Fruit fly (Drosophila melanogaster): Measurements from ENCODE around the gene CG4891.
A peak's percentile ranks its signal among the peaks of the same experiment; 100 is the strongest.

DNA sequence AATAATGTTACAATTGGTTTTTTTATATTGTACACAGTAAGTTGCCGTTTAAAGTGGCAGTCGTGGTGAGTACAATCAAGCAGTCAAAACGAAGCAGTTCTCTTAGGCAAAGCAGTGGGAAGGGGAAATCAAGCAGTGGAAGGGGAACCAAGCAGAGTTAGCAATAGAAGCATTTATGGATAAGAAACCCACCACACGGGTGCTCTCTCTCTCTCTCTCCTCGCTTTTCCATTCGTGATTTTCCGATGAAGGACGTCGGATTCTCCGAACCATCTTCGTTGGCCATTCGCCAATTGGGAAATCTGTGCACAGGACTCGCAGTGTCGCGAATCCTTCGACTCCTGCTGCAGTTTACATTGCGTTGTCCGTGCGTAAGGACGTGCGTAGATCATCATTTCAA, 45.1 kb upstream of the CG4891 start, which contains the start of gene beat-Ia:
- TF ChIP-seq repo (GFP tag; optimal IDR thresholded peaks at IDR 0.05) (no peak), H15 (GFP tag; IDR thresholded peaks at IDR 0.05) (no peak), usp (GFP tag; optimal IDR thresholded peaks at IDR 0.05) (no peak), fru (optimal IDR thresholded peaks at IDR 0.05) (no peak), Ets97D (GFP tag; optimal IDR thresholded peaks at IDR 0.05) (peak; percentile 35), gcm2 (GFP tag; optimal IDR thresholded peaks at IDR 0.05) (no peak), CG15696 (tag; optimal IDR thresholded peaks at IDR 0.05) (no peak), Bgb (GFP tag; IDR thresholded peaks at IDR 0.05; ENCODE audit: partially characterized antibody) (peak; percentile 48), pho (GFP tag; optimal IDR thresholded peaks at IDR 0.05) (no peak)
